Fruit fly (Drosophila melanogaster): ENCODE data around the gene rod.
A peak's percentile ranks its signal among the peaks of the same experiment; 100 is the strongest.

The rod gene

DNA sequence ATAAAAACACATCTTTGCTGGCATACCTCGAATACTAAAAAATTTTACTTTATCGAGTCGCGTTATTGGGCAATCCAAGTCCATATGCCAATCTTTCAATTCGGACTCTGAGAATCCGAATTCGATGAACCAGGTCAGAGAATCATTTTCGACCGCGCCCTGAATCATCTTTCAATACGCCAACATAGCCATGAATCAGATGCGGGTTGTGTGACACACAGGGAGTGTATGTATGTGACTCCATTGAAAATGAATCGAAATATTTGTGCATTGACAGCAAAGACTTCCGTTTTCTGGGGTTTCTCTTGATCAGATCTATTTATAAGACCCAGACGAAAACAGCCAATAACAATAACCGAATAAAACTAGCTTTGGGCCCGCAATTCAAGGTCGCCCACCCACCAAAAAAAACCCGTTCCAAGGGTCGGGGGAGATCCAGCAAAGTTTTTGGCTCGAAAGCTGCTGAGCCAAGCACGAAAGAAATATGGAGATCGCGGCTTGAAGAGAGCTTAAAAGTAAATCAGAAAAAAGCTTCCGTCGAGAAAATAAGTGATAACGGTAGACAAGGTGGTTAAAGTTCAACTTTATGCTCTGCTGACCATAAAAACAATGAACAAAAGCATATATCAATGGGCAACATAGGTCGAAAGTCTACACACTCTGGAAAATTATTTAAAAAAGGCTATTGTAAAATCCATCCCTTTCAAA is 23.8 kb downstream of the rod start:
- TF ChIP-seq lilli (GFP tag; optimal IDR thresholded peaks at IDR 0.05) (peak; percentile 10), fd96Cb (tag; optimal IDR thresholded peaks at IDR 0.05) (no peak), ftz-f1 (GFP tag; optimal IDR thresholded peaks at IDR 0.05) (peak; percentile 72), Eip74EF (GFP tag; optimal IDR thresholded peaks at IDR 0.05) (peak in 1 of 2 experiments; percentile 83), CG15073 (GFP tag; optimal IDR thresholded peaks at IDR 0.05) (no peak), CG8281 (tag; optimal IDR thresholded peaks at IDR 0.05) (peak; percentile 60), Med (GFP tag) (peak; percentile 72), gcm (GFP tag; optimal IDR thresholded peaks at IDR 0.05) (peak; percentile 62), sd (tag; optimal IDR thresholded peaks at IDR 0.05) (peak; percentile 44), Hr78 (GFP tag; optimal IDR thresholded peaks at IDR 0.05) (peak in 1 of 2 experiments; percentile 95), slbo (GFP tag; IDR thresholded peaks at IDR 0.05) (peak; percentile 36; the same call in 1 of the 2 replicates), CG2712 (tag; optimal IDR thresholded peaks at IDR 0.05) (no peak), Bgb (GFP tag; IDR thresholded peaks at IDR 0.05; ENCODE audit: partially characterized antibody) (0 out of 2 replicates have a peak, but pooled peaks have one; percentile 10), chinmo (GFP tag; IDR thresholded peaks at IDR 0.05; ENCODE audit: partially characterized antibody) (peak; percentile 90), CG13894 (tag; optimal IDR thresholded peaks at IDR 0.05) (peak; percentile 55), CG3847 (GFP tag; IDR thresholded peaks at IDR 0.05) (no peak)

DNA sequence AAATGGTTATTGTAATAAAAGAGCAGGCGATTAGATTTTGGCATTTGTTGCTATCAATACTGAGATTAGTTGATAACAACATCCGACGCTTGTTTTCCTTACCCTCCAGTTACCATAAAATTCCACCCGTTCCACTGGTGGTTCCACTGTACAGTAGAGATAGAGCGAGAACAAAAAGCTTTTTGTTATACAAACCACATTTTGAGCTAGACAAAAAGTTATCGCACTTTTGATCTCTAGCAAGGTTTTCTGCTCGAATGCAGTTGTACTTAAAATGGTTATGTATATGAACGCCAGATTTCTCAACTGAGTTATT is 24.3 kb downstream of the rod start:
- TF ChIP-seq CG6689 (GFP tag; IDR thresholded peaks at IDR 0.05), result no peak
- TF ChIP-seq Hr3 (GFP tag; optimal IDR thresholded peaks at IDR 0.05), result no peak
- no peak for TF ChIP-seq cas (GFP tag; IDR thresholded peaks at IDR 0.05)
- TF ChIP-seq pfk (GFP tag; optimal IDR thresholded peaks at IDR 0.05), result peak; percentile 66
- peak in 1 of 2 experiments; percentile 90 for TF ChIP-seq Hr78 (GFP tag; optimal IDR thresholded peaks at IDR 0.05)
- TF ChIP-seq HmgZ (tag; optimal IDR thresholded peaks at IDR 0.05), result peak; percentile 12
- TF ChIP-seq aop (GFP tag; IDR thresholded peaks at IDR 0.05), result no peak
- no peak for TF ChIP-seq sens (GFP tag)
- TF ChIP-seq CG2199 (GFP tag; IDR thresholded peaks at IDR 0.05), result 0 out of 3 replicates have a peak, but pooled peaks have one; percentile 27
- TF ChIP-seq btn (GFP tag; optimal IDR thresholded peaks at IDR 0.05), result no peak
- no peak for TF ChIP-seq Sox100B (GFP tag; optimal IDR thresholded peaks at IDR 0.05)
- 0 out of 2 replicates have a peak, but pooled peaks have one; percentile 9 for TF ChIP-seq E2f2 (GFP tag; IDR thresholded peaks at IDR 0.05)
- TF ChIP-seq CG16863 (GFP tag; optimal IDR thresholded peaks at IDR 0.05), result no peak
- peak in 1 of 2 experiments; percentile 78 for TF ChIP-seq Pdp1 (GFP tag; optimal IDR thresholded peaks at IDR 0.05)
- TF ChIP-seq ind (GFP tag; optimal IDR thresholded peaks at IDR 0.05), result no peak
- peak; percentile 49 for TF ChIP-seq grn (GFP tag; optimal IDR thresholded peaks at IDR 0.05)
- no peak for TF ChIP-seq CG8290 (GFP tag; optimal IDR thresholded peaks at IDR 0.05)
- peak in 1 of 2 experiments; percentile 8 for TF ChIP-seq CG8290 (tag; optimal IDR thresholded peaks at IDR 0.05)
- no peak for TF ChIP-seq nerfin-2 (GFP tag; IDR thresholded peaks at IDR 0.05; ENCODE audit: partially characterized antibody)
- peak; percentile 8 for TF ChIP-seq exex (tag; optimal IDR thresholded peaks at IDR 0.05)
- TF ChIP-seq prd (optimal IDR thresholded peaks at IDR 0.05), result no peak
- TF ChIP-seq prd (GFP tag; IDR thresholded peaks at IDR 0.05), result no peak
- TF ChIP-seq grau (tag; optimal IDR thresholded peaks at IDR 0.05), result peak; percentile 84
- TF ChIP-seq Rfx (GFP tag; IDR thresholded peaks at IDR 0.05), result peak; percentile 13; the same call in 1 of the 2 replicates
- no peak for TF ChIP-seq Opbp (GFP tag; IDR thresholded peaks at IDR 0.05; ENCODE audit: partially characterized antibody)
- peak in 1 of 2 experiments; percentile 74 for TF ChIP-seq eve (GFP tag; optimal IDR thresholded peaks at IDR 0.05)
- TF ChIP-seq CG9609 (GFP tag; optimal IDR thresholded peaks at IDR 0.05), result no peak
- 0 out of 3 replicates have a peak, but pooled peaks have one; percentile 7 for TF ChIP-seq row (GFP tag; IDR thresholded peaks at IDR 0.05)
- TF ChIP-seq CG17568 (GFP tag; optimal IDR thresholded peaks at IDR 0.05), result peak; percentile 10
- TF ChIP-seq onecut (GFP tag; IDR thresholded peaks at IDR 0.05), result no peak
- no peak for TF ChIP-seq br (optimal IDR thresholded peaks at IDR 0.05)
- TF ChIP-seq hb (GFP tag; IDR thresholded peaks at IDR 0.05; ENCODE audit: partially characterized antibody), result no peak
- no peak for TF ChIP-seq bsh (GFP tag; optimal IDR thresholded peaks at IDR 0.05)
- peak; percentile 14 for TF ChIP-seq CG15269 (tag; optimal IDR thresholded peaks at IDR 0.05)

Measured in whole organism, embryonic.